Worm (Caenorhabditis elegans): ENCODE measurements around the gene R07E4.3.

DNA sequence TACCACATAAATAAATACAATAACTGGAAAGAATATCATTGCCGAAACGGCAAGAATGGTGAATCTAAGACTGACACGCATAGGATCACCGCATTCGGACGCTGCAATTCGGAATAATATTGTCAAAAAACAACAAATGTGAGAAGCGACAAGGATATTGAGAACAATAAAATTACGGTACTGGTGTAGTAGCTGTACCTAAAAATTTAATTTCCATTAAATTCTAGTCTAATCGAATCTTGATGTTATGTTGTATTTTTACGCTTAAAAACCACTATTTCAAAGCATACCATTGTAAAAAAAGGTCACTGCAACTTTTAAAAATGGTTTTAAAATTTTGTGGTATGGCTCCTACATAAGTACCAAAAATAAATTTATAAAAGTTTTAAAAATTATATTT, 4.5 kb upstream of the R07E4.3 start, which contains the start of gene mig-23:
- TF ChIP-seq ama-1 (optimal IDR thresholded peaks at IDR 0.05) (no peak), hmg-4 (GFP tag; optimal IDR thresholded peaks at IDR 0.05) (no peak), ceh-13 (GFP tag; optimal IDR thresholded peaks at IDR 0.05) (no peak), flt-1 (GFP tag; IDR thresholded peaks at IDR 0.05) (no peak), pes-1 (GFP tag; IDR thresholded peaks at IDR 0.05) (no peak), tbx-11 (GFP tag; IDR thresholded peaks at IDR 0.05) (no peak), hnd-1 (tag; optimal IDR thresholded peaks at IDR 0.05) (no peak), ets-7 (tag; optimal IDR thresholded peaks at IDR 0.05) (no peak), tra-4 (tag; optimal IDR thresholded peaks at IDR 0.05) (no peak), tbx-37 (GFP tag; conservative IDR thresholded peaks at IDR 0.05) (no peak)

Measured in whole organism, early embryonic.